Fruit fly (Drosophila melanogaster): Measurements from ENCODE around the gene TotF.

The TotF gene

dm6 chr2L:19869937-19870336 is 42.2 kb downstream of the TotF start (continued):
- no peak for TF ChIP-seq Jarid2 (GFP tag; optimal IDR thresholded peaks at IDR 0.05)
- TF ChIP-seq YL-1 (GFP tag; optimal IDR thresholded peaks at IDR 0.05) = no peak
- TF ChIP-seq CG6272 (GFP tag; IDR thresholded peaks at IDR 0.05) = peak; percentile 70
- no peak for TF ChIP-seq CG14860 (GFP tag; IDR thresholded peaks at IDR 0.05; ENCODE audit: partially characterized antibody)
- peak; percentile 56 for TF ChIP-seq cwo (GFP tag; optimal IDR thresholded peaks at IDR 0.05)
- TF ChIP-seq CTCF (GFP tag; optimal IDR thresholded peaks at IDR 0.05) = no peak
- no peak for TF ChIP-seq kni (GFP tag; optimal IDR thresholded peaks at IDR 0.05)
- TF ChIP-seq Deaf1 (tag; optimal IDR thresholded peaks at IDR 0.05) = no peak
- TF ChIP-seq lov (optimal IDR thresholded peaks at IDR 0.05) = no peak
- TF ChIP-seq lov (GFP tag; IDR thresholded peaks at IDR 0.05) = peak; percentile 76; the same call in 2 of the 3 replicates
- peak; percentile 62 for TF ChIP-seq dmrt99B (tag; optimal IDR thresholded peaks at IDR 0.05)
- no peak for TF ChIP-seq dm (GFP tag; optimal IDR thresholded peaks at IDR 0.05)
- TF ChIP-seq CG2120 (GFP tag; optimal IDR thresholded peaks at IDR 0.05) = peak; percentile 61
- TF ChIP-seq ranshi (GFP tag; IDR thresholded peaks at IDR 0.05) = peak; percentile 90
- TF ChIP-seq gsb-n (tag; optimal IDR thresholded peaks at IDR 0.05) = peak; percentile 14
- no peak for TF ChIP-seq prd (optimal IDR thresholded peaks at IDR 0.05)
- peak; percentile 97 for TF ChIP-seq prd (GFP tag; IDR thresholded peaks at IDR 0.05)
- TF ChIP-seq CG7963 (GFP tag; IDR thresholded peaks at IDR 0.05; ENCODE audit: partially characterized antibody) = no peak
- TF ChIP-seq fd102C (GFP tag; optimal IDR thresholded peaks at IDR 0.05) = peak; percentile 23
- TF ChIP-seq CG3281 (GFP tag; optimal IDR thresholded peaks at IDR 0.05) = peak; percentile 53
- TF ChIP-seq CG2202 (tag; optimal IDR thresholded peaks at IDR 0.05) = peak; percentile 12
- peak; percentile 67; the same call in 1 of the 2 replicates for TF ChIP-seq Oaz (GFP tag; IDR thresholded peaks at IDR 0.05)
- no peak for TF ChIP-seq vnd (GFP tag; IDR thresholded peaks at IDR 0.05; ENCODE audit: partially characterized antibody)
- TF ChIP-seq nerfin-2 (GFP tag; IDR thresholded peaks at IDR 0.05; ENCODE audit: partially characterized antibody) = no peak
- TF ChIP-seq CG12155 (GFP tag; optimal IDR thresholded peaks at IDR 0.05) = peak; percentile 46
- no peak for TF ChIP-seq Nf-YB (GFP tag; optimal IDR thresholded peaks at IDR 0.05)
- TF ChIP-seq CG11085 (GFP tag; IDR thresholded peaks at IDR 0.05) = peak; percentile 66
- TF ChIP-seq br (optimal IDR thresholded peaks at IDR 0.05) = no peak
- TF ChIP-seq schlank (tag; optimal IDR thresholded peaks at IDR 0.05) = peak; percentile 32
- TF ChIP-seq fd3F (GFP tag; optimal IDR thresholded peaks at IDR 0.05) = peak; percentile 50
- peak; percentile 38 for TF ChIP-seq Myb (GFP tag; optimal IDR thresholded peaks at IDR 0.05)
- peak; percentile 43 for TF ChIP-seq Ravus (GFP tag; IDR thresholded peaks at IDR 0.05)
- TF ChIP-seq dati (GFP tag; IDR thresholded peaks at IDR 0.05) = peak; percentile 65
- TF ChIP-seq CG11695 (GFP tag; IDR thresholded peaks at IDR 0.05) = peak; percentile 68; the same call in 1 of the 3 replicates
- TF ChIP-seq ash1 (GFP tag; optimal IDR thresholded peaks at IDR 0.05) = no peak
- no peak for TF ChIP-seq CG7745 (tag; optimal IDR thresholded peaks at IDR 0.05)
- no peak for TF ChIP-seq z (GFP tag; IDR thresholded peaks at IDR 0.05)
- peak; percentile 56; the same call in 1 of the 2 replicates for TF ChIP-seq Doc2 (GFP tag; IDR thresholded peaks at IDR 0.05)
- TF ChIP-seq D19B (GFP tag; optimal IDR thresholded peaks at IDR 0.05) = peak; percentile 80
- TF ChIP-seq CG11093 (GFP tag; IDR thresholded peaks at IDR 0.05) = peak; percentile 75; the same call in 2 of the 3 replicates
- TF ChIP-seq gro (GFP tag; optimal IDR thresholded peaks at IDR 0.05) = peak; percentile 19
- no peak for TF ChIP-seq Hand (GFP tag; optimal IDR thresholded peaks at IDR 0.05)
- peak; percentile 71 for TF ChIP-seq lilli (GFP tag; optimal IDR thresholded peaks at IDR 0.05)
- no peak for TF ChIP-seq CG13287 (GFP tag; IDR thresholded peaks at IDR 0.05; ENCODE audit: partially characterized antibody)
- TF ChIP-seq CG12744 (GFP tag; optimal IDR thresholded peaks at IDR 0.05) = no peak
- TF ChIP-seq CG7928 (GFP tag; optimal IDR thresholded peaks at IDR 0.05) = no peak
- TF ChIP-seq tio (GFP tag; optimal IDR thresholded peaks at IDR 0.05) = peak; percentile 25
- TF ChIP-seq fd64A (GFP tag; optimal IDR thresholded peaks at IDR 0.05) = peak; percentile 18
- no peak for TF ChIP-seq Nf-YC (tag; optimal IDR thresholded peaks at IDR 0.05)
- peak; percentile 33 for TF ChIP-seq sima (GFP tag; optimal IDR thresholded peaks at IDR 0.05)
- peak; percentile 92 for TF ChIP-seq CG34422 (GFP tag; IDR thresholded peaks at IDR 0.05)
- peak; percentile 59 for TF ChIP-seq ems (GFP tag; optimal IDR thresholded peaks at IDR 0.05)

All from whole organism, embryonic.